Worm (Caenorhabditis elegans) whole organism, mixed stage, embryonic: ENCODE results near the gene R08A2.5.

Experiments used
- M03D4.4 ChIP-seq: sonication (generic microtip); optimal IDR thresholded peaks from 2 replicates; lab custom pipeline; 2017; ENCODE audit warnings: mild to moderate bottlenecking, missing genetic modification characterization, missing compliant biosample characterization
- bed-3 ChIP-seq: fragments of 200-800 bp; sonication (Bioruptor generic); optimal IDR thresholded peaks from 3 replicates; lab custom pipeline; 2018; ENCODE audit warnings: mild to moderate bottlenecking, missing genetic modification characterization, moderate library complexity, missing compliant biosample characterization
- blmp-1 ChIP-seq: fragments of 150-350 bp; optimal IDR thresholded peaks from 2 replicates; lab custom pipeline; 2014; ENCODE audit warnings: missing biosample characterization, missing genetic modification characterization
- ceh-39 ChIP-seq: fragments of 150-350 bp; optimal IDR thresholded peaks from 2 replicates; lab custom pipeline; 2014; ENCODE audit warnings: missing biosample characterization, missing genetic modification characterization
- ceh-43 ChIP-seq: fragments of 200-800 bp; sonication (Bioruptor generic); optimal IDR thresholded peaks from 2 replicates; lab custom pipeline; 2018; ENCODE audit warnings: mild to moderate bottlenecking, missing genetic modification characterization, moderate library complexity, missing compliant biosample characterization
- cnd-1 ChIP-seq: fragments of 200-800 bp; sonication (Bioruptor generic); optimal IDR thresholded peaks from 2 replicates; lab custom pipeline; 2018; ENCODE audit warnings: mild to moderate bottlenecking, missing genetic modification characterization, missing compliant biosample characterization
- drap-1 ChIP-seq: fragments of 200-800 bp; sonication (Bioruptor generic); optimal IDR thresholded peaks from 3 replicates; lab custom pipeline; 2018; ENCODE audit warnings: mild to moderate bottlenecking, missing genetic modification characterization, missing compliant biosample characterization
- elt-1 ChIP-seq: sonication (generic microtip); optimal IDR thresholded peaks from 2 replicates; lab custom pipeline; 2017; ENCODE audit warnings: missing genetic modification characterization, mild to moderate bottlenecking, missing compliant biosample characterization, antibody characterized with exemption, moderate library complexity, borderline replicate concordance; ENCODE audit not compliant: insufficient read depth
- elt-3 ChIP-seq: fragments of 150-350 bp; optimal IDR thresholded peaks from 2 replicates; lab custom pipeline; 2014; ENCODE audit warnings: missing biosample characterization, missing genetic modification characterization
- flh-1 ChIP-seq: fragments of 200-800 bp; sonication (Bioruptor generic); optimal IDR thresholded peaks from 2 replicates; lab custom pipeline; 2018; ENCODE audit warnings: mild to moderate bottlenecking, missing genetic modification characterization, moderate library complexity, missing compliant biosample characterization
- ham-2 ChIP-seq: fragments of 200-800 bp; sonication (Bioruptor generic); optimal IDR thresholded peaks from 2 replicates; lab custom pipeline; 2018; ENCODE audit warnings: mild to moderate bottlenecking, missing genetic modification characterization, missing compliant biosample characterization
- hlh-1 ChIP-seq: fragments of 150-350 bp; optimal IDR thresholded peaks from 2 replicates; lab custom pipeline; 2014; ENCODE audit warnings: missing biosample characterization, missing genetic modification reagents, missing genetic modification characterization
- lin-13 ChIP-seq: fragments of 150-350 bp; optimal IDR thresholded peaks from 2 replicates; lab custom pipeline; 2014; ENCODE audit warnings: missing biosample characterization, missing genetic modification characterization
- lin-32 ChIP-seq: fragments of 200-800 bp; sonication (Bioruptor generic); optimal IDR thresholded peaks from 2 replicates; lab custom pipeline; 2018; ENCODE audit warnings: mild to moderate bottlenecking, missing genetic modification characterization, missing compliant biosample characterization
- lsy-2 ChIP-seq: fragments of 150-350 bp; optimal IDR thresholded peaks from 2 replicates; lab custom pipeline; 2014; ENCODE audit warnings: missing biosample characterization, missing genetic modification characterization
- mab-5 ChIP-seq: fragments of 150-350 bp; optimal IDR thresholded peaks from 2 replicates; lab custom pipeline; 2014; ENCODE audit warnings: missing biosample characterization, missing genetic modification characterization
- mep-1 ChIP-seq: fragments of 150-350 bp; optimal IDR thresholded peaks from 2 replicates; lab custom pipeline; 2017; ENCODE audit warnings: missing biosample characterization, missing genetic modification reagents, missing genetic modification characterization, inconsistent platforms
- mls-2 ChIP-seq: sonication (generic microtip); optimal IDR thresholded peaks from 2 replicates; lab custom pipeline; 2016; ENCODE audit warnings: mild to moderate bottlenecking, missing genetic modification characterization, moderate library complexity, missing compliant biosample characterization
- nhr-12 ChIP-seq: fragments of 150-350 bp; optimal IDR thresholded peaks from 2 replicates; lab custom pipeline; 2014; ENCODE audit warnings: missing biosample characterization, missing genetic modification characterization
- nhr-2 ChIP-seq: fragments of 150-350 bp; optimal IDR thresholded peaks from 2 replicates; lab custom pipeline; 2014; ENCODE audit warnings: missing biosample characterization, missing genetic modification characterization
- nhr-28 ChIP-seq: fragments of 150-350 bp; optimal IDR thresholded peaks from 2 replicates; lab custom pipeline; 2014; ENCODE audit warnings: missing biosample characterization, missing genetic modification characterization
- pha-4 ChIP-seq: fragments of 150-350 bp; optimal IDR thresholded peaks from 2 replicates; lab custom pipeline; 2018; ENCODE audit warnings: missing biosample characterization, missing genetic modification reagents, missing genetic modification characterization
- snpc-4 ChIP-seq: fragments of 150-350 bp; optimal IDR thresholded peaks from 2 replicates; lab custom pipeline; 2014; ENCODE audit warnings: missing biosample characterization, missing genetic modification characterization
- sptf-1 ChIP-seq: sonication (generic microtip); optimal IDR thresholded peaks from 2 replicates; lab custom pipeline; 2017; ENCODE audit warnings: mild to moderate bottlenecking, missing genetic modification characterization, moderate library complexity, missing compliant biosample characterization
- unc-120 ChIP-seq: sonication (generic microtip); optimal IDR thresholded peaks from 2 replicates; lab custom pipeline; 2017; ENCODE audit warnings: missing genetic modification characterization, missing compliant biosample characterization; ENCODE audit not compliant: poor library complexity, severe bottlenecking
- unc-62 ChIP-seq: fragments of 150-350 bp; optimal IDR thresholded peaks from 2 replicates; lab custom pipeline; 2014; ENCODE audit warnings: missing biosample characterization, missing genetic modification reagents, missing genetic modification characterization
- zip-8 ChIP-seq: fragments of 150-350 bp; optimal IDR thresholded peaks from 2 replicates; lab custom pipeline; 2014; ENCODE audit warnings: missing biosample characterization, missing genetic modification characterization
- ztf-11 ChIP-seq: fragments of 150-350 bp; optimal IDR thresholded peaks from 2 replicates; lab custom pipeline; 2014; ENCODE audit warnings: missing biosample characterization, missing genetic modification characterization

Gene R08A2.5

DNA sequence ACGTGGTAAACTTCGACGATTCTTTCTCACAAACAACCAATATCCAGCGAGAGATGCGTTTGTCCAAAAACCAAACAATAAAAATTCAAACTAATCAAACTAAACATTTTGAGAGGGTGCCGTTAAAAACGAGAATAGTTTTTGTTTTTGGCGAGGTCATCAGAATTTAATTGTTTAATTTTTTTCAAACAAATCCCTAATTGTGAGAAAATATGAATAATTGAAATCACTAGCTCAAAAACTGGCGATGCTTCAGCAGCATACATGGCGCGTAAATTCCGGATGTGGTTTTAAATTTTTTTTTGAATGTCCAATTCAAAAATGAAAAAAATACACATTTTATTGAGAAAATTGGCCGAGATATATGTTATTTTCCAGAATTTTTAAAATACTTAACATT is 7.1 kb downstream of the R08A2.5 start, which contains the start of gene R08A2.1:
R08A2.1 (minus strand) TSS at position 101 of the 400 bp plus-strand sequence.
- TF ChIP-seq lin-13 (tag; lab: Kevin White, UChicago) = no peak

DNA sequence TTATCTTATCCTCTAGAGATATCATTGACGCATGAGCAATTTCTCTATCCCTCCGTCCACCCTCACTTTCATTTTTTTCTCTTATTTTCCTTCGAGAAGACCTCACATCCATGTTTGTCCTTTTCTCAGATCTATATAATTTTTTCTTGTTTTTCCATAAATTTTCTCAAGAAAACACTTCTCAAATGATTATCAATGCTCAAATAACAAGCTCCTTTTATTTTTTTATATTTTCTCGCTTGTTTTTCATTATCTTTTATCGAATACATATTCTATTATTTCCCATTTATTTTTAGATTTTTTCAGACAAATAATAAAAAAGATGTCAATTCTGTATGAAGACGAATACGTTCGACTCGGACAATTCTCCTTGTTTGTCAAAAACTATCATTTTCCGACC is 10.6 kb downstream of the R08A2.5 start, which contains the start of gene R08A2.7:
R08A2.7 (plus strand) TSS at position 301 of the 400 bp plus-strand sequence.
- TF ChIP-seq mep-1 (tag; lab: Kevin White, UChicago) (no peak), elt-3 (no peak)

DNA sequence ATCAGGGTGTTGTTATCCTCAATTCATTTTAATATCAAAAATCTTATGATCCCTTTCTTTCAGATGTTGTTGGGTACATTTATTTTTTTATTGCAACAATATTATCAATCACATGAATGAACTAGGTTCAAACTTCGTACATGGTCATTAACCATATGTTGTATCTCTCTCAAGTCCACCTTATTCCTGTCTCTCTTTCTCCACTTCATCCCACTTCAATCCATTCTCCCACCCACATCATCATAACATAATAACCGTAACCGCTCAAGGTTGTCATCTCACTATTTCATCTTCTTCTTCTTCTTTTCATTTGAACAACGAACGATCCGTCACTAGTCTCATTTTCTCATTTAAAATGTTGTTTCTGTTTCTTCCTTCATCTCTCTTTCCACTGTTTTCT is 13.0 kb downstream of the R08A2.5 start:
- TF ChIP-seq drap-1 = no peak
- TF ChIP-seq sptf-1 (tag; lab: Kevin White, UChicago) = no peak
- TF ChIP-seq M03D4.4 (tag; lab: Kevin White, UChicago) = no peak
- no peak for TF ChIP-seq elt-1 (tag; lab: Kevin White, UChicago)
- no peak for TF ChIP-seq ztf-11
- no peak for TF ChIP-seq nhr-2 (tag; lab: Kevin White, UChicago)
- no peak for TF ChIP-seq unc-62 (GFP tag; lab: Kevin White, UChicago)
- no peak for TF ChIP-seq zip-8
- no peak for TF ChIP-seq lsy-2 (tag; lab: Kevin White, UChicago)
- no peak for TF ChIP-seq ceh-43
- no peak for TF ChIP-seq mep-1 (tag; lab: Kevin White, UChicago)

DNA sequence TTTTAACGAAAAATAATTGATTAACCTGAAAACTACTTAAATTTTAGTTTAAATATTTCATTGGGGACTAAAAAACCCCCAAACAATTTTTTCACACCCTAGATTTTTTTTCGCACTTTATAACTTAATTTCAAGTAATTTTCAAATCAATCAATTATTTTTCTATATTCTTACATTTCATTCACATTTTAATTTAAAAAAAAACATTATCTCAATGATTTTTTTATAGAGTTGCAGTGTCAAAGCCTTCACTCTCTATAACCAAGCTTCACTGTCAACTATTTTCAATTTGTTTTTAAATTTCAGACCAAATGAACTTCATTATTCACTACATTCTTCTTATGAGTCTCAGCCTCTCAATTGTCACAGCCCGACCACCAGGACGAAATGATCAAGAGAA is 14.2 kb downstream of the R08A2.5 start, which contains the start of gene Y50E8A.1:
Y50E8A.1 (plus strand) TSS at position 301 of the 400 bp plus-strand sequence.
- TF ChIP-seq blmp-1 (tag; lab: Kevin White, UChicago) = no peak
- TF ChIP-seq ceh-43 = no peak
- TF ChIP-seq M03D4.4 (tag; lab: Kevin White, UChicago) = no peak
- TF ChIP-seq mab-5 = no peak
- no peak for TF ChIP-seq nhr-12 (tag; lab: Kevin White, UChicago)
- no peak for TF ChIP-seq lsy-2 (tag; lab: Kevin White, UChicago)
- TF ChIP-seq hlh-1 (tag; lab: Kevin White, UChicago) = no peak
- TF ChIP-seq mep-1 (tag; lab: Kevin White, UChicago) = no peak
- no peak for TF ChIP-seq bed-3 (GFP tag; lab: Kevin White, UChicago)

DNA sequence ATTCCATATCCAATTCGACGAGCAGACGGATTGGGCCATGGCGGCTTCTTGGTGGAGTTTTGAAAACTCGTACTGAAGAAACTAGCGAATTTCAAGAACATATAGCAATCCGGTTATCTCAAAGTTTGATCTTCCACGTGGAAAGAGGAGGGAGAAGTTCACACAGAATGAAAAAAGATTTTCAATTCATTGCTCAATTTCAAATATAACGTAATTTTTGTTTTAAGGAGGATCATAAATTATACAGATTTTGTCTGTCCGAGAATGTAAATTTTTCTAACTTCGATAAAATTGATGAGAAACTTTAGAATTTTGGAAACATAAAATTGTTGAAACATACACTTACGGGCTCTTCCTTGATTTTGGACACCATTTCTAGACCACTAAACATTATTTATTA is 16.3 kb downstream of the R08A2.5 start, which contains the start of gene Y50E8A.2:
Y50E8A.2 (minus strand) TSS at position 101 of the 400 bp plus-strand sequence.
- TF ChIP-seq lsy-2 (tag; lab: Kevin White, UChicago) (no peak), sptf-1 (tag; lab: Kevin White, UChicago) (no peak), mls-2 (tag; lab: Kevin White, UChicago) (no peak), lin-32 (GFP tag; lab: Kevin White, UChicago) (no peak), elt-3 (no peak), zip-8 (no peak), mep-1 (tag; lab: Kevin White, UChicago) (no peak), cnd-1 (tag; lab: Kevin White, UChicago) (no peak), unc-62 (GFP tag; lab: Kevin White, UChicago) (no peak), snpc-4 (tag; lab: Kevin White, UChicago) (no peak), ham-2 (GFP tag; lab: Kevin White, UChicago) (no peak), hlh-1 (tag; lab: Kevin White, UChicago) (no peak), unc-120 (tag; lab: Kevin White, UChicago) (no peak), blmp-1 (tag; lab: Kevin White, UChicago) (no peak), pha-4 (tag; lab: Kevin White, UChicago) (no peak), nhr-28 (no peak)

DNA sequence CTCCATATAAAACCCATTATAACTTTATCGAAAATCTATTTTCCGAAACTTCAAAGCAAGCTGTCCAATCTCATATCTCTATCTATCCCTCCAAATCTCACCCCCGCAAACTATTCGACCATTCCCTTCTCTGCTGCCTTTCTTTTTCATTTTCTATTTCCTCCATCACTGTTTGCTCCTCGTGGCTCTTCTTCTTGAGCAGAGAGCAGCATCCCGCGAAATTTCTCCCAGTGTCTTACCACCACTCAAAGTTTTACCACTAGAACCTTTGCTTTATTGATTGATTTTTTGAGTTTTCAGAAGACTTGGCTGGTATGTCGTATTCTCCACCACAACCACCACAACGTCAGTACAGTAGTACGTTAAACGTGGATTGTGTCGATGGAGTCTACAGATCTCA is 16.9 kb downstream of the R08A2.5 start, which contains the start of gene oig-3:
oig-3 (plus strand) TSS at position 301 of the 400 bp plus-strand sequence.
- TF ChIP-seq unc-62 (GFP tag; lab: Kevin White, UChicago) (no peak), zip-8 (no peak), cnd-1 (tag; lab: Kevin White, UChicago) (no peak), mls-2 (tag; lab: Kevin White, UChicago) (no peak), flh-1 (no peak), blmp-1 (tag; lab: Kevin White, UChicago) (no peak), ceh-39 (no peak)
